Fruit fly (Drosophila melanogaster) whole organism, adult: ENCODE results near the gene CG4036.

Source experiments
- CG11617 ChIP-seq: fragments of 200-800 bp; sonication (Bioruptor generic); optimal IDR thresholded peaks from 2 replicates; lab custom pipeline; 2017; ENCODE audit warnings: mild to moderate bottlenecking, missing biosample characterization, missing genetic modification reagents, missing genetic modification characterization
- CG12768 ChIP-seq: fragments of 200-800 bp; sonication (Bioruptor generic); optimal IDR thresholded peaks from 2 replicates; lab custom pipeline; 2017; ENCODE audit warnings: missing biosample characterization, missing genetic modification characterization, mild to moderate bottlenecking, moderate library complexity, missing genetic modification reagents
- CG14711 ChIP-seq: fragments of 200-800 bp; sonication (Bioruptor generic); optimal IDR thresholded peaks from 2 replicates; lab custom pipeline; 2018; ENCODE audit warnings: missing biosample characterization, mild to moderate bottlenecking, missing genetic modification characterization, moderate library complexity
- CG1620 ChIP-seq: fragments of 200-800 bp; sonication (Bioruptor generic); optimal IDR thresholded peaks from 2 replicates; lab custom pipeline; 2016; ENCODE audit warnings: missing biosample characterization, missing genetic modification characterization
- CG33017 ChIP-seq: fragments of 200-800 bp; sonication (Bioruptor generic); optimal IDR thresholded peaks from 2 replicates; lab custom pipeline; 2018; ENCODE audit warnings: missing biosample characterization, mild to moderate bottlenecking, missing genetic modification characterization, moderate library complexity
- CG5204 ChIP-seq: fragments of 200-800 bp; sonication (Bioruptor generic); optimal IDR thresholded peaks from 2 replicates; lab custom pipeline; 2016; ENCODE audit warnings: missing biosample characterization, missing genetic modification characterization
- CG7045 ChIP-seq: fragments of 200-800 bp; sonication (Bioruptor generic); optimal IDR thresholded peaks from 2 replicates; lab custom pipeline; 2017; ENCODE audit warnings: missing biosample characterization, mild to moderate bottlenecking, missing genetic modification characterization
- CG7101 ChIP-seq: fragments of 200-800 bp; sonication (Bioruptor generic); optimal IDR thresholded peaks from 2 replicates; lab custom pipeline; 2018; ENCODE audit warnings: missing biosample characterization, mild to moderate bottlenecking, missing genetic modification characterization, moderate library complexity
- Clk ChIP-seq: fragments of 200-800 bp; sonication (Bioruptor generic); optimal IDR thresholded peaks from 2 replicates; lab custom pipeline; 2017; ENCODE audit warnings: missing biosample characterization, missing genetic modification characterization
- Crg-1 ChIP-seq: fragments of 200-800 bp; sonication (Bioruptor generic); optimal IDR thresholded peaks from 2 replicates; lab custom pipeline; 2016; ENCODE audit warnings: missing biosample characterization, missing genetic modification characterization
- Hr96 ChIP-seq: fragments of 200-800 bp; sonication (Bioruptor generic); optimal IDR thresholded peaks from 2 replicates; lab custom pipeline; 2016; ENCODE audit warnings: missing biosample characterization, missing genetic modification characterization
- Mnt ChIP-seq: fragments of 200-800 bp; sonication (Bioruptor generic); optimal IDR thresholded peaks from 2 replicates; lab custom pipeline; 2016; ENCODE audit warnings: missing biosample characterization, mild to moderate bottlenecking, missing genetic modification characterization
- bab1 ChIP-seq: fragments of 200-800 bp; sonication (Bioruptor generic); optimal IDR thresholded peaks from 3 replicates; lab custom pipeline; 2019; ENCODE audit warnings: missing biosample characterization, mild to moderate bottlenecking, missing genetic modification characterization, moderate library complexity
- cic ChIP-seq: fragments of 200-800 bp; sonication (Bioruptor generic); optimal IDR thresholded peaks from 2 replicates; lab custom pipeline; 2017; ENCODE audit warnings: missing biosample characterization, mild to moderate bottlenecking, missing genetic modification characterization, moderate library complexity
- cnc ChIP-seq, 2 experiments: fragments of >200 bp; optimal IDR thresholded peaks; 2 replicates each; lab custom pipeline; 2017
- kay ChIP-seq: fragments of 200-800 bp; sonication (Bioruptor generic); peaks from one replicate; lab custom pipeline; 2016; ENCODE audit warnings: missing biosample characterization, missing genetic modification characterization, borderline replicate concordance
- ovo ChIP-seq: fragments of 200-800 bp; sonication (Bioruptor generic); optimal IDR thresholded peaks from 2 replicates; lab custom pipeline; 2016; ENCODE audit warnings: missing biosample characterization, missing genetic modification characterization
- pad ChIP-seq: fragments of 200-800 bp; sonication (Bioruptor generic); optimal IDR thresholded peaks from 3 replicates; lab custom pipeline; 2017; ENCODE audit warnings: missing biosample characterization, missing genetic modification characterization, mild to moderate bottlenecking, moderate library complexity, missing genetic modification reagents
- tj ChIP-seq: fragments of 200-800 bp; sonication (Bioruptor generic); optimal IDR thresholded peaks from 3 replicates; lab custom pipeline; 2017; ENCODE audit warnings: missing biosample characterization, mild to moderate bottlenecking, missing genetic modification characterization, moderate library complexity
- toe ChIP-seq: fragments of 200-800 bp; sonication (Bioruptor generic); optimal IDR thresholded peaks from 2 replicates; lab custom pipeline; 2016; ENCODE audit warnings: missing biosample characterization, missing genetic modification characterization

Gene CG4036

DNA sequence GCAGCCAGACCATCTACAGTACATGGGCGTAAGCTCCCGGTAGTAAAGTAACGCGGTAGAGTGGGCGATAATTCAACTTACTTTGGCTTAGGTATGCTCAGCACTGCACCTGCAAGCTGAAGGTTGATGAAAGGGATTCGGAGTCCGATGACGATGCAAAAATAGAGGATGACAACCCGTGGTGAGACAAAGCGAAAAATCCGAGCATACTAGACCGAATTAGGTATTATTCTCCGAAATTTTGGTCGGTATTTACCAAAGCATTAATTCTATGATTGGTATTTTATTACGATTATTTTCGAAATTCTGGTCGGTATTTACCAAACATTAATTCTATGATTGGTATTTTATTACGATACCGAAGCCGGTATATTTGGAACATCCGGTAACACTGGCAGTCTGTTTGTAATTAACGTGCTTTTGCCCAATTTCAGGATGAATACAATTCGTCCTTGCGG is at the start of gene CG4036:
Gene CG4036 (plus strand): TSS at position 348 of the 458 bp plus-strand sequence.
- TF ChIP-seq bab1 (GFP tag; lab: Kevin White, UChicago) (peak; percentile 57), Clk (GFP tag; lab: Kevin White, UChicago) (no peak), CG12768 (GFP tag; lab: Kevin White, UChicago) (no peak), kay (GFP tag; lab: Kevin White, UChicago) (no peak), CG14711 (tag; lab: Kevin White, UChicago) (no peak), Mnt (GFP tag; lab: Kevin White, UChicago) (peak; percentile 1), toe (GFP tag; lab: Kevin White, UChicago) (no peak), cnc (optimal IDR thresholded peaks at IDR 0.05; lab: Kevin White, UChicago) (peak; percentile 85 to 94), Hr96 (GFP tag; lab: Kevin White, UChicago) (no peak), pad (GFP tag; lab: Kevin White, UChicago) (no peak), ovo (GFP tag; lab: Kevin White, UChicago) (no peak), CG33017 (tag; lab: Kevin White, UChicago) (no peak), cic (GFP tag; lab: Kevin White, UChicago) (peak; percentile 27), tj (peak; percentile 62), Crg-1 (no peak), CG7101 (tag; lab: Kevin White, UChicago) (peak; percentile 16), CG1620 (GFP tag; lab: Kevin White, UChicago) (no peak), CG11617 (GFP tag; lab: Kevin White, UChicago) (no peak), CG5204 (GFP tag; lab: Kevin White, UChicago) (no peak), CG7045 (GFP tag; lab: Kevin White, UChicago) (no peak)

DNA sequence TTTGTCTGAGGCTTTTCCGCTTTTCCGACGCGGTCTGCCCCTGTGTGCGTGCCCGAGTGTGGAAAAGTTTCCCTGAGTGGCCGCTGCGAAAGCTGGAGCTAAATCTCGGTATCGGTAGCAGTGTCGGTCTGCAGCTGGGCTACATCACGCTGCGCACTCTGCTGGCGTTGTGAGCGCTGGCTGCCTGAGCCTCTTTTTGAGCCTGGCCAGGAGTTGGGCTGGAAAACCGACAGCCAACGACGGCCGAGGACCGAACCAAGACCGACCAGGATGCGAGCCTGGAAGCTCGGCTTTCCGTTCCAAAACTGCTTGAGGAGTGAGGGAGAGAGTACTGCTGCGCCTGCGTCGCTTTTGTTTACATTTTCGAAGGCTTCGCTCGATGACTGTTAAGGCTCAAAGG is 46.9 kb upstream of the CG4036 start:
- TF ChIP-seq Clk (GFP tag; lab: Kevin White, UChicago): no peak
- TF ChIP-seq cic (GFP tag; lab: Kevin White, UChicago): no peak
- no peak for TF ChIP-seq tj
- TF ChIP-seq CG1620 (GFP tag; lab: Kevin White, UChicago): no peak
- TF ChIP-seq CG33017 (tag; lab: Kevin White, UChicago): no peak
- no peak for TF ChIP-seq kay (GFP tag; lab: Kevin White, UChicago)
- TF ChIP-seq pad (GFP tag; lab: Kevin White, UChicago): no peak

DNA sequence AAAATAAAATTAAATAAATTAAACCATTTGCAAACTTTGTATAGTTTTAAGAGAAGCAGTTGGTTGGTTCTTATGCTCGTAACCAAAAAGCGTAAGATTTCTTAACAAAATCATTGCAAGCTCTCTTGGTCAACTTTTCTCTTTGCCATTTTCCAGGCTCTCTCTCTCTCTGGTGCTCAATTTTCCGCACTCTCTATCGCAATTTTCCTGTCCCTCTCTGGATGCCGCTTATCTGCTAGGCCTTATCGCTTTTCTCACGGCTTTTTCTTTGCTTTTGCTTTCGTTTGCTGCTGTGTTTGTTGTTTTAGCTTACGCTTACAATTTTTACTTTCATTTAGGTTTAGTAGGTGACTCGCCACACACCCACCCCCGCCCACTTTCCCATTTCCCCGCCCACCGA is 46.0 kb upstream of the CG4036 start:
- no peak for TF ChIP-seq Crg-1

DNA sequence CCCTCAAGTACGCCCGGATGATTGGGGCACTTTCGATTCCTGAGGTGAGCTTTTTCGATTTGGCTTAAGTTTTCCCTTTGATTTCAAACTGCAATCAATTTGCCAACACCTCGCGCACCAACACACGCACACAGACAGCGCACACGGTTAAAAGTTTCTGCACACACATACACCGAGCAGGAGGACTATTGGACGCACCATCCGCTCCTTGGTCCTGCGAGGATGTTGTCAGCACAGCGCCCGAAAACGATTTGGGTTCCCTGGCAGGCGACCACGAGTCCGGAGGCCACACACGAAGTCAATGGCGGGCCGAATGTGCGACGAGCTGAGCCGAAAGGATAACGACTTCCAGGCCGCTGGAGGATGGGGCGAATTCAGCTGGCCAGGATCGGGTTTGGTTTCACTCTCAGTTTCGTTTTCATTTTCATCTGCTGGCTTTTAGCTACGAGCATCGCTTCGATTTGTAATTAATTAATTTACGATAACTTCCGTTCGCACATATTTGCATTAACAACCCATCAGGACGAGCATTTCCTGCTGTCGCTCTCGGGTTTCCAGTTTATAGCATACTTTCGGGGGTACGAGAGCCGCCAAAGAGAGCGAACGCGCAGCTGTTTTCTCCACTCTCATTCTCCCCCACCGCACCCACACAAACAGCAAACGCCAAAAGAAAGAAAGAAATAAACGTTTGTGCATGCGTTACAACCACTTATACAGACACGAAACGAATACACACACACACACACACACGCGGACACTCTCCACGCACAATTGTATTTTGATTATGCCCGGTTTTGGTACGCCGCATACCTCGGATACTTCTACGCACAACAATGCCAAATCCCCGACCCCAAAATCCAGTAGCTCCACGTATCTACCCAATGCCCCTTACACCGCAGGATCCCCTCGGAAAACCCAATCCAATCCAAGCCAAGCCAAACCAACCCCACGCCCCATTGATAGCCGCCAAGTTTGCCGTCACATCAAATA is 44.2 kb upstream of the CG4036 start, which contains the start of gene Nckx30C:
Gene Nckx30C (minus strand): TSS at position 260 of the 990 bp plus-strand sequence.
- TF ChIP-seq kay (GFP tag; lab: Kevin White, UChicago): no peak
- TF ChIP-seq pad (GFP tag; lab: Kevin White, UChicago): no peak
- TF ChIP-seq bab1 (GFP tag; lab: Kevin White, UChicago): no peak
- TF ChIP-seq cic (GFP tag; lab: Kevin White, UChicago): no peak
- TF ChIP-seq CG33017 (tag; lab: Kevin White, UChicago): no peak
- TF ChIP-seq Mnt (GFP tag; lab: Kevin White, UChicago): no peak
- TF ChIP-seq CG1620 (GFP tag; lab: Kevin White, UChicago): no peak
- TF ChIP-seq toe (GFP tag; lab: Kevin White, UChicago): no peak
- TF ChIP-seq Clk (GFP tag; lab: Kevin White, UChicago): no peak
- no peak for TF ChIP-seq ovo (GFP tag; lab: Kevin White, UChicago)
- no peak for TF ChIP-seq Hr96 (GFP tag; lab: Kevin White, UChicago)
- TF ChIP-seq cnc (optimal IDR thresholded peaks at IDR 0.05; lab: Kevin White, UChicago): no peak
- no peak for TF ChIP-seq CG7101 (tag; lab: Kevin White, UChicago)
- no peak for TF ChIP-seq Crg-1
- TF ChIP-seq CG11617 (GFP tag; lab: Kevin White, UChicago): no peak
- no peak for TF ChIP-seq CG5204 (GFP tag; lab: Kevin White, UChicago)

DNA sequence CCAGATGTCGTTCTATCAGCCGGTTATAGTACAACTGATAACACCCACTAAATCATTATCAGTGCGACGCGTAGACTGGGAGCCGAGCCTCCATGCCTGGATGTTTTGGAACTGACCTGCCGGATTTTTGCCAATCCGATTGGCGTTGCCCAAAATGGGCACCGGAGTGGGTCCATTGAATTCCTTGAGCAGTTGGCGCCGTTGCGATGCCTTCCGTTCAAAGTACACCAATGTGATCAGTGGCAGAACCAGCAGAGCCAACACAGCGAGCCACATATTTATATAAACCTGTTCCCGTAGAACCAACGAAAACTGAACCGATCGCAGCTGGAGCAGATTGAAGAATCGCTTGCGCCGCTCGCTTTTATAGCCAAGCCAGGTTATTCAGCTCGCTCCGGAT is 40.9 kb upstream of the CG4036 start, which contains the start of gene Cyp4e3:
Gene Cyp4e3 (minus strand): TSS at position 327 of the 400 bp plus-strand sequence.
- TF ChIP-seq CG5204 (GFP tag; lab: Kevin White, UChicago): no peak
- TF ChIP-seq CG33017 (tag; lab: Kevin White, UChicago): no peak

DNA sequence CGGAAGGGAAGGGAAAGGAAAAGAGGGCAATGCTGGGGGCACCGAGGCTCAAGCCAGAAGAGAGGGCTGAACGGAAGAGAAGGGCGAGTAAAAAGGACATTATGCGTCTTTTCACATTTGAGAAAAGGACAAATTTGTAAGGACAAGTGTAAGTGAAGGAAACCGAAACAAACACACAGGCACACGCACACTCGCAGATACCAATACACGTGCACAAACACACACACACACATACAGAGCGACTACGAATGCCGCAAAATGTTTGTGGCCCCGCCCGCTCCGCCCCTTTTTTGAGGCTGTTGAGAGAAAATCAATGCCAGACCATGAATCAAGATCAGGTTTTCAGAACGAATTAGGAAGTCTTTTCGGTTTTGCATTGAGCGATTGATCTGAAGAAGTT is 37.3 kb upstream of the CG4036 start:
- TF ChIP-seq CG14711 (tag; lab: Kevin White, UChicago) (no peak), Crg-1 (no peak), Clk (GFP tag; lab: Kevin White, UChicago) (no peak), toe (GFP tag; lab: Kevin White, UChicago) (no peak), tj (no peak)
